Fruit fly (Drosophila melanogaster): Measurements from ENCODE around the gene nero.

The nero gene

dm6 chr3R:31696664-31697063 is 50.7 kb downstream of the nero start (continued):
- TF ChIP-seq CG7556 (GFP tag; optimal IDR thresholded peaks at IDR 0.05), result no peak
